Fruit fly (Drosophila melanogaster) whole organism, prepupa: ENCODE results near the gene Prosbeta4.

Experiments
- CG10631 ChIP-seq: fragments of 200-800 bp; sonication (Bioruptor generic); optimal IDR thresholded peaks from 2 replicates; lab custom pipeline; 2016; ENCODE audit warnings: missing biosample characterization, missing genetic modification characterization
- CG10669 ChIP-seq: fragments of 200-800 bp; sonication (Bioruptor generic); optimal IDR thresholded peaks from 3 replicates; lab custom pipeline; 2018; ENCODE audit warnings: missing biosample characterization, mild to moderate bottlenecking, missing genetic modification characterization, moderate library complexity
- CG11294 ChIP-seq: fragments of 200-800 bp; sonication (Bioruptor generic); IDR thresholded peaks from 2 replicates; pipeline ENCODE4 v1.3.6; 2022; ENCODE audit warnings: missing biosample characterization, missing genetic modification characterization
- CG11902 ChIP-seq: fragments of 200-800 bp; sonication (Bioruptor generic); optimal IDR thresholded peaks from 3 replicates; lab custom pipeline; 2016; ENCODE audit warnings: missing biosample characterization, missing genetic modification characterization
- CG1621 ChIP-seq: fragments of 200-800 bp; sonication (Bioruptor generic); optimal IDR thresholded peaks from 3 replicates; lab custom pipeline; 2018; ENCODE audit warnings: missing biosample characterization, mild to moderate bottlenecking, missing genetic modification characterization
- CG16779 ChIP-seq: fragments of 200-800 bp; sonication (Bioruptor generic); optimal IDR thresholded peaks from 3 replicates; lab custom pipeline; 2017; ENCODE audit warnings: missing biosample characterization, mild to moderate bottlenecking, missing genetic modification characterization
- CG3032 ChIP-seq: fragments of 200-800 bp; optimal IDR thresholded peaks from 2 replicates; lab custom pipeline; 2019; ENCODE audit warnings: missing biosample characterization, mild to moderate bottlenecking, missing genetic modification characterization, moderate library complexity
- CG32006 ChIP-seq: fragments of 200-800 bp; sonication (Bioruptor generic); optimal IDR thresholded peaks from 3 replicates; lab custom pipeline; 2017; ENCODE audit warnings: missing biosample characterization, mild to moderate bottlenecking, missing genetic modification characterization
- CG3919 ChIP-seq: fragments of 200-800 bp; sonication (Bioruptor generic); optimal IDR thresholded peaks from 3 replicates; lab custom pipeline; 2016; ENCODE audit warnings: missing biosample characterization, missing genetic modification characterization
- CG4318 ChIP-seq: fragments of 200-800 bp; sonication (Bioruptor generic); optimal IDR thresholded peaks from 3 replicates; lab custom pipeline; 2017; ENCODE audit warnings: missing biosample characterization, mild to moderate bottlenecking, missing genetic modification characterization
- CG6276 ChIP-seq: fragments of 200-800 bp; sonication (Bioruptor generic); optimal IDR thresholded peaks from 2 replicates; lab custom pipeline; 2017; ENCODE audit warnings: missing biosample characterization, mild to moderate bottlenecking, missing genetic modification characterization
- CG6792 ChIP-seq: fragments of 200-800 bp; sonication (Bioruptor generic); optimal IDR thresholded peaks from 3 replicates; lab custom pipeline; 2016; ENCODE audit warnings: missing biosample characterization, missing genetic modification characterization
- CG6854 ChIP-seq: fragments of 200-800 bp; sonication (Bioruptor generic); optimal IDR thresholded peaks from 2 replicates; lab custom pipeline; 2017; ENCODE audit warnings: missing biosample characterization, mild to moderate bottlenecking, missing genetic modification characterization
- CG7368 ChIP-seq: fragments of 200-800 bp; sonication (Bioruptor generic); optimal IDR thresholded peaks from 3 replicates; lab custom pipeline; 2016; ENCODE audit warnings: missing biosample characterization, missing genetic modification characterization
- CG8119 ChIP-seq: fragments of 200-800 bp; sonication (Bioruptor generic); IDR thresholded peaks from 3 replicates; pipeline ENCODE4 v1.3.6; 2022; ENCODE audit warnings: missing biosample characterization, missing genetic modification characterization
- CG8319 ChIP-seq: fragments of 200-800 bp; sonication (Bioruptor generic); optimal IDR thresholded peaks from 3 replicates; lab custom pipeline; 2016; ENCODE audit warnings: missing biosample characterization, missing genetic modification characterization
- CG9139 ChIP-seq: fragments of 200-800 bp; sonication (Bioruptor generic); optimal IDR thresholded peaks from 3 replicates; lab custom pipeline; 2017; ENCODE audit warnings: missing biosample characterization, mild to moderate bottlenecking, missing genetic modification characterization
- Eip75B ChIP-seq: fragments of 200-800 bp; sonication (Bioruptor generic); optimal IDR thresholded peaks from 3 replicates; lab custom pipeline; 2016; ENCODE audit warnings: missing biosample characterization, missing genetic modification characterization
- Eip78C ChIP-seq: fragments of 200-800 bp; sonication (Bioruptor generic); peaks from one replicate; lab custom pipeline; 2016; ENCODE audit warnings: missing biosample characterization, missing genetic modification characterization
- Gug ChIP-seq: fragments of 200-800 bp; sonication (Bioruptor generic); IDR thresholded peaks from 2 replicates; pipeline ENCODE4 v1.3.6; 2022; ENCODE audit warnings: missing biosample characterization, missing genetic modification characterization
- Hr39 ChIP-seq: fragments of 200-800 bp; sonication (Bioruptor generic); optimal IDR thresholded peaks from 2 replicates; lab custom pipeline; 2016; ENCODE audit warnings: missing biosample characterization, missing genetic modification characterization
- Hr4 ChIP-seq: fragments of 200-800 bp; sonication (Bioruptor generic); optimal IDR thresholded peaks from 3 replicates; lab custom pipeline; 2016; ENCODE audit warnings: missing biosample characterization, missing genetic modification characterization
- Lpt ChIP-seq: fragments of 200-800 bp; sonication (Bioruptor generic); optimal IDR thresholded peaks from 3 replicates; lab custom pipeline; 2016; ENCODE audit warnings: missing biosample characterization, missing genetic modification characterization
- Met ChIP-seq: fragments of 200-800 bp; sonication (Bioruptor generic); optimal IDR thresholded peaks from 3 replicates; lab custom pipeline; 2016; ENCODE audit warnings: missing biosample characterization, missing genetic modification characterization
- OdsH ChIP-seq: fragments of 200-800 bp; sonication (Bioruptor generic); optimal IDR thresholded peaks from 3 replicates; lab custom pipeline; 2016; ENCODE audit warnings: missing biosample characterization, missing genetic modification characterization
- Smox ChIP-seq: fragments of 200-800 bp; sonication (Bioruptor generic); optimal IDR thresholded peaks from 3 replicates; lab custom pipeline; 2016; ENCODE audit warnings: missing biosample characterization, missing genetic modification characterization
- Sox14 ChIP-seq: fragments of 200-800 bp; sonication (Bioruptor generic); optimal IDR thresholded peaks from 3 replicates; lab custom pipeline; 2016; ENCODE audit warnings: missing biosample characterization, missing genetic modification characterization
- Sox15 ChIP-seq: fragments of 200-800 bp; sonication (Bioruptor generic); optimal IDR thresholded peaks from 3 replicates; lab custom pipeline; 2016; ENCODE audit warnings: missing biosample characterization, missing genetic modification characterization
- achi ChIP-seq: fragments of 200-800 bp; sonication (Bioruptor generic); optimal IDR thresholded peaks from 3 replicates; lab custom pipeline; 2016; ENCODE audit warnings: missing biosample characterization, missing genetic modification characterization
- acj6 ChIP-seq: fragments of 200-800 bp; sonication (Bioruptor generic); optimal IDR thresholded peaks from 3 replicates; lab custom pipeline; 2016; ENCODE audit warnings: missing biosample characterization, missing genetic modification characterization
- dsx ChIP-seq: fragments of 200-800 bp; optimal IDR thresholded peaks from 3 replicates; lab custom pipeline; 2019; ENCODE audit warnings: missing biosample characterization, mild to moderate bottlenecking, missing genetic modification characterization, moderate library complexity; ENCODE audit not compliant: poor library complexity, severe bottlenecking
- eg ChIP-seq: fragments of 200-800 bp; sonication (Bioruptor generic); IDR thresholded peaks from 3 replicates; pipeline ENCODE4 v1.3.6; 2022; ENCODE audit warnings: missing biosample characterization, missing genetic modification characterization
- esn ChIP-seq: fragments of 200-800 bp; sonication (Bioruptor generic); optimal IDR thresholded peaks from 2 replicates; lab custom pipeline; 2016; ENCODE audit warnings: missing biosample characterization, mild to moderate bottlenecking, missing genetic modification characterization, moderate library complexity
- fkh ChIP-seq: fragments of 200-800 bp; sonication (Bioruptor generic); optimal IDR thresholded peaks from 3 replicates; lab custom pipeline; 2017; ENCODE audit warnings: missing biosample characterization, mild to moderate bottlenecking, missing genetic modification characterization, moderate library complexity
- lz ChIP-seq: fragments of 200-800 bp; sonication (Bioruptor generic); optimal IDR thresholded peaks from 3 replicates; lab custom pipeline; 2016; ENCODE audit warnings: missing biosample characterization, missing genetic modification characterization
- pdm3 ChIP-seq: fragments of 200-800 bp; sonication (Bioruptor generic); optimal IDR thresholded peaks from 3 replicates; lab custom pipeline; 2016; ENCODE audit warnings: missing biosample characterization, missing genetic modification characterization
- salr ChIP-seq, 2 experiments: fragments of 200-800 bp; sonication (Bioruptor generic); optimal IDR thresholded peaks; 3 replicates each; lab custom pipeline; 2016 to 2018; ENCODE audit warnings: missing biosample characterization in 2 of 2, missing genetic modification characterization in 2 of 2, mild to moderate bottlenecking in 1 of 2
- spab ChIP-seq: fragments of 200-800 bp; sonication (Bioruptor generic); optimal IDR thresholded peaks from 2 replicates; lab custom pipeline; 2017; ENCODE audit warnings: missing biosample characterization, mild to moderate bottlenecking, missing genetic modification characterization, missing genetic modification reagents
- topi ChIP-seq: fragments of 200-800 bp; sonication (Bioruptor generic); optimal IDR thresholded peaks from 3 replicates; lab custom pipeline; 2016; ENCODE audit warnings: missing biosample characterization, missing genetic modification characterization
- vri ChIP-seq: fragments of 200-800 bp; sonication (Bioruptor generic); optimal IDR thresholded peaks from 3 replicates; lab custom pipeline; 2016; ENCODE audit warnings: missing biosample characterization, mild to moderate bottlenecking, missing genetic modification characterization

Prosbeta4 gene

DNA sequence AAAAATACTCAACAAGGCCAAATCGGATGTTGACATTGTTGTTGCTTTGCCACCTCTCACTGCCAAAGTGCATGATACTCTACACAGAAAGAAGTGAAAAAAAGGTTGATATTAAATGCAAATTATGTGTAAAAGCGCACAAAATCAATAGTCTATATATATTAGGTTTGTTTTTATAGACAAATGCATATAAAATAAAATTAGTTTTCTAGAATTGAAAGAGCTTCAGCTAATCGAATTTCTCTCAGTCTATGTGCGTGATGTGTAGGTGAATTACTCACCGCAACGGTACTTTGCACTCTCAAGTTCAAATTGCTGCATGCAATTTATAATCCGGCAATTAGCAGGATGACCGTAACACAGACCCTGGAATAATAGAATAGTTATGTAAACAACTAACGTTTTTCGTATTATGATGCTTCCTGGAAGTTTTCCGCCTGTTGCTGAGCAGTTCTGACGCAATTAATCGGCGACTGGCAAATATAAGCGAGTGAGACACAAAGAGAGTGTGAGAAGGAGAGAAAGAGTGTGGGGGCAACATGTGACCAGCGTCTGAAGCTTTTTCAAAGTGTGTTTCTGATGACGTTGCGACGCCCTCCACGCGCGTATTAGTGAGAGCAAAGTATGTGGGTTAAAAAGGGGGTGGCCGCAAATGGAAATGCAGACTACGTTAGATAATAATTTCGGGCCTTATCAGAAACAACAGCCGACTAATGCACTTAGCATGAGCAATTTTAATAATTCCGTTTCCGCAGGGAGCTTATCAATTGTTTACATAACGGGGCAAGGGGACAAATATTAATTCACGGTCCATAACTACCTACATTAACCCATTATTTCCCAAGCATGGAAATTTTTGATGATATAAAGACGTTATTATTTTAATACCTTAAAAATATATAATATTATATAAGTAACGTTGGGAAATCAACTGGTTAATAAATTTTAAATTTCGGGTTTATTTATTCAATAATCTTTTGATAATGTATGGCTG lies 10.9 kb downstream of the Prosbeta4 start (continued):
- TF ChIP-seq CG6276 (GFP tag; lab: Kevin White, UChicago) (peak; percentile 86), lz (GFP tag; lab: Kevin White, UChicago) (peak; percentile 95), OdsH (GFP tag; lab: Kevin White, UChicago) (peak; percentile 97), Hr4 (GFP tag; lab: Kevin White, UChicago) (peak; percentile 97), CG11294 (GFP tag; lab: Robert Waterston, UW) (peak; percentile 94), CG6854 (GFP tag; lab: Kevin White, UChicago) (peak; percentile 85), CG10669 (GFP tag; lab: Kevin White, UChicago) (peak; percentile 95), CG3032 (tag; lab: Kevin White, UChicago) (peak; percentile 94), pdm3 (GFP tag; lab: Kevin White, UChicago) (peak; percentile 96), CG4318 (no peak), achi (GFP tag; lab: Kevin White, UChicago) (peak; percentile 97), CG16779 (tag; lab: Kevin White, UChicago) (peak; percentile 82), CG8319 (GFP tag; lab: Kevin White, UChicago) (peak; percentile 96), CG11902 (GFP tag; lab: Kevin White, UChicago) (peak; percentile 94), Smox (GFP tag; lab: Kevin White, UChicago) (peak; percentile 96), CG9139 (peak; percentile 91), spab (GFP tag; lab: Kevin White, UChicago) (peak; percentile 92), CG6792 (GFP tag; lab: Kevin White, UChicago) (peak; percentile 94), vri (GFP tag; lab: Kevin White, UChicago) (peak; percentile 98), CG10631 (GFP tag; lab: Kevin White, UChicago) (peak; percentile 97), salr (GFP tag; optimal IDR thresholded peaks at IDR 0.05; lab: Kevin White, UChicago) (peak; percentile 81 to 96), Gug (GFP tag; lab: Robert Waterston, UW) (peak; percentile 97), dsx (GFP tag; lab: Kevin White, UChicago) (peak; percentile 94), esn (peak; percentile 98)

- TF ChIP-seq CG1621 (tag; lab: Kevin White, UChicago) = peak; percentile 0
- no peak for TF ChIP-seq topi (GFP tag; lab: Kevin White, UChicago)
- no peak for TF ChIP-seq OdsH (GFP tag; lab: Kevin White, UChicago)
- TF ChIP-seq esn = peak; percentile 21
- TF ChIP-seq CG6854 (GFP tag; lab: Kevin White, UChicago) = peak; percentile 1
- TF ChIP-seq Eip75B (GFP tag; lab: Kevin White, UChicago) = peak; percentile 11
- TF ChIP-seq CG16779 (tag; lab: Kevin White, UChicago) = no peak
- TF ChIP-seq vri (GFP tag; lab: Kevin White, UChicago) = peak; percentile 75
- peak; percentile 35 for TF ChIP-seq fkh (GFP tag; lab: Kevin White, UChicago)
- peak; percentile 8 for TF ChIP-seq dsx (GFP tag; lab: Kevin White, UChicago)
- peak; percentile 17 for TF ChIP-seq Sox14
- TF ChIP-seq CG9139 = no peak
- TF ChIP-seq Eip78C (GFP tag; lab: Kevin White, UChicago) = peak; percentile 84
Measured at dm6 chr2L:16719643-16720515, 12.1 kb downstream of the Prosbeta4 start, which contains the start of gene Cyt-c-p. Gene Cyt-c-p (plus strand): TSS chr2L:16719932.

DNA sequence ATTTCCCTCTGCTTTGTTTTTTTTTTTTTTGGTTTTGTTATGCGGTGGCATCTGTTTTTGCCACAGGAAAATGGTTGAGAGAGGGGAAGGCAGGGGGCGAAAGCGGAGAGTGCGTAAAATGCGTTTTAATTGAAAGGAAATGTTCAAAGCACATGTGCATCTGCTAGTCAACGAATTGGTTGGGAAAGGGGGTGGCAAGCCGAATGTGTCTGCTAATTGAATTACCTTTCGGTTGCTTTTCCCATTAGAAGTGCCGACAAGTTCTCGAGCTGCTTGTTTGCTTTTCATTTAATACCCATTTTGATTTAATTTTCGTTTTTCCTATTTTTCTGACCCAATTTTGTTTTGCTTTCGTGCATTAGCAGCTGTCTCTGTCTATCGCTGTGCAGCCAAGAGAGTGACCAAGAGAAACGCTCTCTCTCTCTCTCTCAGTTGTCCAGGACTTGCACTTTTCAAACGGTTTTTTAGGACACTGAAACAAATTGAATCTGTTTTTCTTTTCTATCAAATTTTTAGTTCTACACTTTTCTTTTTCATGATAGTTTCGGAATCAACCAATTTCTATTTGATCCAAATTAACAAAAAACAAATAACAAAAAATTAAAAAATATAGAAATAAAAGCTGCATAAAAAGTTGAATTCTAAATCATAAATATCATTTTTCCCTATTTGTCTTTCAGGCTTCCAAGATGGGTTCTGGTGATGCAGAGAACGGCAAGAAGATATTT lies 13.3 kb downstream of the Prosbeta4 start:
- TF ChIP-seq Lpt (no peak), acj6 (GFP tag; lab: Kevin White, UChicago) (no peak), Met (GFP tag; lab: Kevin White, UChicago) (no peak), CG6854 (GFP tag; lab: Kevin White, UChicago) (no peak), CG3919 (GFP tag; lab: Kevin White, UChicago) (no peak), Hr39 (GFP tag; lab: Kevin White, UChicago) (no peak), CG8119 (peak; percentile 43; the same call in 2 of the 3 replicates), topi (GFP tag; lab: Kevin White, UChicago) (no peak), CG10669 (GFP tag; lab: Kevin White, UChicago) (no peak), Gug (GFP tag; lab: Robert Waterston, UW) (0 out of 2 replicates have a peak, but pooled peaks have one; percentile 14), pdm3 (GFP tag; lab: Kevin White, UChicago) (no peak), eg (GFP tag; lab: Robert Waterston, UW) (peak; percentile 45; the same call in 2 of the 3 replicates), CG8319 (GFP tag; lab: Kevin White, UChicago) (no peak), CG32006 (peak; percentile 23), CG7368 (GFP tag; lab: Kevin White, UChicago) (no peak), dsx (GFP tag; lab: Kevin White, UChicago) (no peak), Sox15 (no peak)
